Worm (Caenorhabditis elegans): ENCODE results near the gene K05F1.9.

Gene K05F1.9

DNA sequence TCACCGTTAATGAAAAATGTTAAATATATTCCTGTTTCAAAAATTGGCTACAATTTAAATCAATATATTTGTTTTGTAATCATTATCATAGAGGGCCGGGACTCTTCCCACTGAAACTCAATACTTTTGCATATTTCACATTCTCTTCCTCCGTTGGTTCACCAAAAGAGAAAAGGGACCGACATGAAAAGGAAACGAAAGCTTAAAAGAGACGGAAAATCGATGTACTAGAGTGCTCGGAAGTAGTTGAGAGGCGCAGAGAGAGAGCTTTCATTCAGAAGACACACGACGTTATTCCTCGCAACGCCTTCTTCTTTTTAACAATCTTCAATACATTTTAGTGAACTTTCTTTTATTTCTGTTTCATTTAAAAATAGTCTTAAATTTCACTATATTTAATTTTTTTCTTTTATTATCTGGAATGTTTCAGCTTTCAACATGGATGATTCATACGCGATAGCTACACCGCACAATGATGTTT, 19.3 kb upstream of the K05F1.9 start, which contains the start of gene ehs-1:
Gene ehs-1 (plus strand): TSS at position 431 of the 481 bp plus-strand sequence.
- TF ChIP-seq lin-35 (GFP tag; optimal IDR thresholded peaks at IDR 0.05) (no peak), aly-2 (tag; optimal IDR thresholded peaks at IDR 0.05) (no peak), fkh-10 (GFP tag; optimal IDR thresholded peaks at IDR 0.05) (peak; percentile 29), mab-9 (GFP tag; IDR thresholded peaks at IDR 0.05) (no peak), lin-14 (GFP tag; optimal IDR thresholded peaks at IDR 0.05) (peak; percentile 71), ceh-82 (tag; optimal IDR thresholded peaks at IDR 0.05) (peak in 2 of 3 experiments; percentile 21 to 49), efl-1 (optimal IDR thresholded peaks at IDR 0.05) (no peak), efl-1 (GFP tag; optimal IDR thresholded peaks at IDR 0.05 in 1 of 2) (no peak), pax-3 (tag; optimal IDR thresholded peaks at IDR 0.05) (no peak), sptf-1 (tag; optimal IDR thresholded peaks at IDR 0.05) (no peak)

DNA sequence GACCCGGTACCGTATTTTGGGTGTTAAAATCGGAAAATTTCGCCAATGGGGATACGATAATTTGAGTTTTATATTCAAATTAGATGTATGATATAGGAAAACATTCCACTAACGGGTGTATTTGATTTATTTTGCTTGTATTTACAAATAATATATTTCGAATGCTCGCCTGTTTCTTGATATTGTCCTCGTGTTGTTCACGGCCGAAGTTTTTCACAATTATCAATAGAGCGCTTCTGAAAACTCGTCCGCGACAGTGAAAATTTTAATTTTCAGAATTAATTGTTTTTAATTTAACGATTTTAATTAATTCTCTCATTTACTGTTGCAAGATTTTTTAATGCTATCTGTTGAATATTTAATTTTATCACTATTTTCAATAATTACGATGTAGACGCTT, 18.7 kb upstream of the K05F1.9 start:
- peak; percentile 15 for TF ChIP-seq C16A3.4 (tag; optimal IDR thresholded peaks at IDR 0.05)
- peak; percentile 42 for TF ChIP-seq irx-1 (tag; optimal IDR thresholded peaks at IDR 0.05)
- TF ChIP-seq rnt-1 (tag; optimal IDR thresholded peaks at IDR 0.05): peak; percentile 82
- no peak for TF ChIP-seq fkh-8 (tag; optimal IDR thresholded peaks at IDR 0.05)
- peak; percentile 28 for TF ChIP-seq elt-2 (tag; optimal IDR thresholded peaks at IDR 0.05)
- TF ChIP-seq lin-14 (GFP tag; optimal IDR thresholded peaks at IDR 0.05): peak; percentile 65
- no peak for TF ChIP-seq aha-1 (tag; optimal IDR thresholded peaks at IDR 0.05)
- TF ChIP-seq C04F5.9 (tag; optimal IDR thresholded peaks at IDR 0.05): peak; percentile 27
- TF ChIP-seq grh-1 (GFP tag; IDR thresholded peaks at IDR 0.05): no peak
- peak; percentile 59 for TF ChIP-seq tbx-2 (tag; optimal IDR thresholded peaks at IDR 0.05)
- no peak for TF ChIP-seq isw-1 (GFP tag; IDR thresholded peaks at IDR 0.05)
- TF ChIP-seq F16B12.6 (tag; optimal IDR thresholded peaks at IDR 0.05): no peak
- no peak for TF ChIP-seq mdl-1 (tag; optimal IDR thresholded peaks at IDR 0.05)
- peak; percentile 67 for TF ChIP-seq nhr-71 (tag; optimal IDR thresholded peaks at IDR 0.05)
- no peak for TF ChIP-seq hpl-2 (GFP tag; optimal IDR thresholded peaks at IDR 0.05)
- TF ChIP-seq nhr-90 (tag; optimal IDR thresholded peaks at IDR 0.05; ENCODE audit: poor library complexity): peak; percentile 57
- no peak for TF ChIP-seq lin-15B (tag; optimal IDR thresholded peaks at IDR 0.05)
- TF ChIP-seq nhr-12 (tag; optimal IDR thresholded peaks at IDR 0.05): no peak
- peak; percentile 12 for TF ChIP-seq lin-13 (GFP tag; optimal IDR thresholded peaks at IDR 0.05)
- peak in 1 of 2 experiments; percentile 60 for TF ChIP-seq ztf-11 (tag; optimal IDR thresholded peaks at IDR 0.05)
- TF ChIP-seq blmp-1 (tag; optimal IDR thresholded peaks at IDR 0.05): no peak
- peak; percentile 38 for TF ChIP-seq egl-13 (tag; optimal IDR thresholded peaks at IDR 0.05)
- TF ChIP-seq efl-1 (optimal IDR thresholded peaks at IDR 0.05): peak; percentile 76 to 77
- TF ChIP-seq efl-1 (GFP tag; optimal IDR thresholded peaks at IDR 0.05 in 1 of 2): peak; percentile 69 to 96
- peak; percentile 32 for TF ChIP-seq swsn-7 (tag; optimal IDR thresholded peaks at IDR 0.05)
- TF ChIP-seq lir-3 (tag; optimal IDR thresholded peaks at IDR 0.05; ENCODE audit: poor library complexity): peak; percentile 77
- TF ChIP-seq sup-37 (GFP tag; optimal IDR thresholded peaks at IDR 0.05): no peak
- TF ChIP-seq dsc-1 (tag; optimal IDR thresholded peaks at IDR 0.05): peak; percentile 47
- TF ChIP-seq lin-35 (GFP tag; optimal IDR thresholded peaks at IDR 0.05): peak; percentile 9 to 69
- peak; percentile 41 for TF ChIP-seq xbp-1 (tag; optimal IDR thresholded peaks at IDR 0.05)
- TF ChIP-seq nhr-85 (tag): peak; percentile 79
- TF ChIP-seq sox-4 (tag; optimal IDR thresholded peaks at IDR 0.05): peak; percentile 35
- peak; percentile 74 for TF ChIP-seq ceh-90 (tag; optimal IDR thresholded peaks at IDR 0.05)
- TF ChIP-seq lsy-2 (tag; optimal IDR thresholded peaks at IDR 0.05): peak in 1 of 2 experiments; percentile 40
- no peak for TF ChIP-seq C34B4.2 (tag; optimal IDR thresholded peaks at IDR 0.05)
- TF ChIP-seq unc-30 (tag; optimal IDR thresholded peaks at IDR 0.05): no peak
- peak; percentile 16; the same call in 1 of the 2 replicates for TF ChIP-seq nhr-19 (GFP tag; conservative IDR thresholded peaks at IDR 0.05)
- peak; percentile 32 to 73 (median 71) for TF ChIP-seq dpl-1 (GFP tag; optimal IDR thresholded peaks at IDR 0.05)
- TF ChIP-seq hlh-17 (GFP tag; optimal IDR thresholded peaks at IDR 0.05; ENCODE audit: borderline replicate concordance): no peak
- TF ChIP-seq ces-1 (GFP tag; optimal IDR thresholded peaks at IDR 0.05): no peak
